Worm (Caenorhabditis elegans) whole organism, young adult: Measurements from ENCODE around the gene F37C12.18.

Experiments used
- F39B2.1 ChIP-seq: fragments of 200-800 bp; sonication (Bioruptor generic); IDR thresholded peaks from 2 replicates; pipeline ENCODE4 v1.3.6; 2022; ENCODE audit warnings: missing genetic modification reagents, missing genetic modification characterization, missing compliant biosample characterization
- F57A8.1 ChIP-seq: fragments of 200-800 bp; sonication (Bioruptor generic); optimal IDR thresholded peaks from 2 replicates; lab custom pipeline; 2018; ENCODE audit warnings: mild to moderate bottlenecking, missing genetic modification characterization, moderate library complexity, missing compliant biosample characterization
- Y53F4B.3 ChIP-seq: fragments of 200-800 bp; sonication (Bioruptor generic); IDR thresholded peaks from 2 replicates; pipeline ENCODE4 v1.3.6; 2022; ENCODE audit warnings: missing genetic modification reagents, missing genetic modification characterization, missing compliant biosample characterization
- ama-1 ChIP-seq, 3 experiments: fragments of 150-350 bp in 1 of 3; sonication (generic microtip) in 2 of 3; optimal IDR thresholded peaks; 2 replicates each; lab custom pipeline; 2014 to 2018; ENCODE audit warnings: missing biosample characterization in 2 of 3, missing genetic modification characterization in 2 of 3, missing genetic modification reagents in 2 of 3
- cebp-2 ChIP-seq: fragments of 200-800 bp; sonication (Bioruptor generic); IDR thresholded peaks from 2 replicates; pipeline ENCODE4 v1.3.6; 2022; ENCODE audit warnings: missing genetic modification characterization, missing compliant biosample characterization
- ceh-91 ChIP-seq: fragments of 200-800 bp; sonication (Bioruptor generic); IDR thresholded peaks from 2 replicates; pipeline ENCODE4 v1.3.6; 2022; ENCODE audit warnings: missing genetic modification reagents, missing genetic modification characterization, missing compliant biosample characterization
- dox-1 ChIP-seq: fragments of 200-800 bp; sonication (Bioruptor generic); IDR thresholded peaks from 2 replicates; pipeline ENCODE4 v1.3.6; 2022; ENCODE audit warnings: missing genetic modification reagents, missing genetic modification characterization, missing compliant biosample characterization
- gei-17 ChIP-seq: fragments of 200-800 bp; sonication (Bioruptor generic); optimal IDR thresholded peaks from 2 replicates; lab custom pipeline; 2018; ENCODE audit warnings: mild to moderate bottlenecking, missing genetic modification characterization, missing compliant biosample characterization
- hmg-1.2 ChIP-seq: fragments of 200-800 bp; sonication (Bioruptor generic); IDR thresholded peaks from 2 replicates; pipeline ENCODE4 v1.3.6; 2022; ENCODE audit warnings: missing genetic modification reagents, missing genetic modification characterization, missing compliant biosample characterization
- lag-1 ChIP-seq: fragments of 200-800 bp; sonication (Bioruptor generic); IDR thresholded peaks from 2 replicates; pipeline ENCODE4 v1.3.6; 2022; ENCODE audit warnings: missing genetic modification reagents, missing genetic modification characterization, missing compliant biosample characterization

- TF ChIP-seq F57A8.1 = no peak
- no peak for TF ChIP-seq F39B2.1 (GFP tag; lab: Robert Waterston, UW)
- no peak for TF ChIP-seq hmg-1.2 (GFP tag; lab: Robert Waterston, UW)
- TF ChIP-seq Y53F4B.3 = no peak
- no peak for TF ChIP-seq ama-1 (optimal IDR thresholded peaks at IDR 0.05; lab: Kevin White, UChicago)
- TF ChIP-seq ama-1 (GFP tag; optimal IDR thresholded peaks at IDR 0.05; lab: Kevin White, UChicago) = no peak
- TF ChIP-seq dox-1 (GFP tag; lab: Robert Waterston, UW) = no peak
- no peak for TF ChIP-seq gei-17 (GFP tag; lab: Kevin White, UChicago)
- no peak for TF ChIP-seq ceh-91 (GFP tag; lab: Robert Waterston, UW)
- TF ChIP-seq lag-1 (GFP tag; lab: Robert Waterston, UW) = no peak
- no peak for TF ChIP-seq cebp-2 (GFP tag; lab: Robert Waterston, UW)
Observed at ce11 chrIII:7199467-7199866, 4.2 kb upstream of the F37C12.18 start.
